Worm (Caenorhabditis elegans) whole organism, early embryonic: Measurements from ENCODE around the gene F13H10.8.

ENCODE experiments used
- ama-1 ChIP-seq: fragments of 150-350 bp; optimal IDR thresholded peaks from 2 replicates; lab custom pipeline; 2014
- tra-4 ChIP-seq: sonication (generic microtip); optimal IDR thresholded peaks from 2 replicates; lab custom pipeline; 2017; ENCODE audit warnings: missing genetic modification characterization, missing compliant biosample characterization

ce11 chrIV:10975968-10976367, 44.3 kb upstream of the F13H10.8 start:
- TF ChIP-seq ama-1 (lab: Kevin White, UChicago) (no peak), tra-4 (tag; lab: Kevin White, UChicago) (no peak)
